Fruit fly (Drosophila melanogaster) whole organism, embryonic: Measurements from ENCODE around the gene Actn.
A peak's percentile ranks its signal among the peaks of the same experiment; 100 is the strongest.

Source experiments
- Antp ChIP-seq: fragments of 200-800 bp; sonication (Bioruptor generic); optimal IDR thresholded peaks from 3 replicates; lab custom pipeline; 2016; ENCODE audit warnings: missing biosample characterization, missing genetic modification characterization
- B-H2 ChIP-seq: fragments of 200-800 bp; sonication (Bioruptor generic); optimal IDR thresholded peaks from 2 replicates; lab custom pipeline; 2018; ENCODE audit warnings: missing biosample characterization, mild to moderate bottlenecking, missing genetic modification characterization
- Blimp-1 ChIP-seq: fragments of 200-800 bp; sonication (Bioruptor generic); optimal IDR thresholded peaks from 3 replicates; lab custom pipeline; 2018; ENCODE audit warnings: missing biosample characterization, missing genetic modification characterization, mild to moderate bottlenecking, moderate library complexity, missing genetic modification reagents
- BtbVII ChIP-seq: fragments of 200-800 bp; sonication (Bioruptor generic); optimal IDR thresholded peaks from 3 replicates; lab custom pipeline; 2017; ENCODE audit warnings: missing biosample characterization, mild to moderate bottlenecking, missing genetic modification characterization
- CG11456 ChIP-seq: fragments of 200-800 bp; sonication (Bioruptor generic); IDR thresholded peaks from 3 replicates; pipeline ENCODE4 v1.3.6; 2022; ENCODE audit warnings: missing biosample characterization, missing genetic modification characterization
- CG11723 ChIP-seq: fragments of 200-800 bp; sonication (Bioruptor generic); optimal IDR thresholded peaks from 2 replicates; lab custom pipeline; 2017; ENCODE audit warnings: missing biosample characterization, mild to moderate bottlenecking, missing genetic modification characterization
- CG12071 ChIP-seq: fragments of 200-800 bp; sonication (Bioruptor generic); optimal IDR thresholded peaks from 3 replicates; lab custom pipeline; 2018; ENCODE audit warnings: missing biosample characterization, mild to moderate bottlenecking, missing genetic modification characterization
- CG1233 ChIP-seq: fragments of 200-800 bp; sonication (Bioruptor generic); optimal IDR thresholded peaks from 4 replicates; lab custom pipeline; 2018; ENCODE audit warnings: missing biosample characterization, mild to moderate bottlenecking, missing genetic modification characterization
- CG13624 ChIP-seq: fragments of 200-800 bp; sonication (Bioruptor generic); optimal IDR thresholded peaks from 2 replicates; lab custom pipeline; 2016; ENCODE audit warnings: missing biosample characterization, missing genetic modification characterization
- CG15696 ChIP-seq: fragments of 200-800 bp; sonication (Bioruptor generic); optimal IDR thresholded peaks from 2 replicates; lab custom pipeline; 2019; ENCODE audit warnings: missing biosample characterization, mild to moderate bottlenecking, missing genetic modification characterization, moderate library complexity
- CG18599 ChIP-seq: fragments of 200-800 bp; sonication (Bioruptor generic); optimal IDR thresholded peaks from 3 replicates; lab custom pipeline; 2017; ENCODE audit warnings: missing biosample characterization, missing genetic modification characterization, mild to moderate bottlenecking, moderate library complexity, missing genetic modification reagents
- CG2202 ChIP-seq: fragments of 200-800 bp; sonication (Bioruptor generic); optimal IDR thresholded peaks from 2 replicates; lab custom pipeline; 2018; ENCODE audit warnings: missing biosample characterization, mild to moderate bottlenecking, missing genetic modification characterization
- CG2712 ChIP-seq: fragments of 200-800 bp; optimal IDR thresholded peaks from 3 replicates; lab custom pipeline; 2019; ENCODE audit warnings: missing biosample characterization, mild to moderate bottlenecking, missing genetic modification characterization, moderate library complexity
- CG3065 ChIP-seq: fragments of 200-800 bp; sonication (Bioruptor generic); optimal IDR thresholded peaks from 2 replicates; lab custom pipeline; 2016; ENCODE audit warnings: missing biosample characterization, missing genetic modification characterization
- CG31441 ChIP-seq: fragments of 200-800 bp; sonication (Bioruptor generic); IDR thresholded peaks from 2 replicates; pipeline ENCODE4 v1.3.6; 2022; ENCODE audit warnings: missing biosample characterization, missing genetic modification characterization
- CG34376 ChIP-seq: fragments of 200-800 bp; sonication (Bioruptor generic); optimal IDR thresholded peaks from 2 replicates; lab custom pipeline; 2018; ENCODE audit warnings: missing biosample characterization, mild to moderate bottlenecking, missing genetic modification characterization
- CG3838 ChIP-seq: fragments of 200-800 bp; sonication (Bioruptor generic); optimal IDR thresholded peaks from 3 replicates; lab custom pipeline; 2016; ENCODE audit warnings: missing biosample characterization, missing genetic modification characterization
- CG4730 ChIP-seq: fragments of 200-800 bp; sonication (Bioruptor generic); IDR thresholded peaks from 2 replicates; pipeline ENCODE4 v1.3.6; 2022; ENCODE audit warnings: missing biosample characterization, missing genetic modification characterization
- CG4854 ChIP-seq: fragments of 200-800 bp; sonication (Bioruptor generic); optimal IDR thresholded peaks from 2 replicates; lab custom pipeline; 2016; ENCODE audit warnings: missing biosample characterization, missing genetic modification characterization, inconsistent platforms
- CG6272 ChIP-seq: fragments of 200-800 bp; sonication (Bioruptor generic); IDR thresholded peaks from 2 replicates; pipeline ENCODE4 v1.3.6; 2022; ENCODE audit warnings: missing biosample characterization, missing genetic modification characterization
- CG7745 ChIP-seq: fragments of 200-800 bp; sonication (Bioruptor generic); optimal IDR thresholded peaks from 2 replicates; lab custom pipeline; 2018; ENCODE audit warnings: missing biosample characterization, mild to moderate bottlenecking, missing genetic modification characterization, moderate library complexity
- Drgx ChIP-seq: fragments of 200-800 bp; sonication (Bioruptor generic); IDR thresholded peaks from 2 replicates; pipeline ENCODE4 v1.3.6; 2022; ENCODE audit warnings: missing biosample characterization, missing genetic modification characterization
- Gsc ChIP-seq: fragments of 200-800 bp; sonication (Bioruptor generic); IDR thresholded peaks from 2 replicates; pipeline ENCODE4 v1.3.6; 2022; ENCODE audit warnings: missing biosample characterization, missing genetic modification characterization
- H2.0 ChIP-seq: fragments of 200-800 bp; sonication (Bioruptor generic); IDR thresholded peaks from 2 replicates; pipeline ENCODE4 v1.3.6; 2022; ENCODE audit warnings: missing biosample characterization, missing genetic modification characterization
- HLH4C ChIP-seq: fragments of 200-800 bp; sonication (Bioruptor generic); IDR thresholded peaks from 3 replicates; pipeline ENCODE4 v1.3.6; 2022; ENCODE audit warnings: missing biosample characterization, missing genetic modification characterization; ENCODE audit not compliant: partially characterized antibody
- Hr3 ChIP-seq: fragments of 200-800 bp; sonication (Bioruptor generic); optimal IDR thresholded peaks from 3 replicates; lab custom pipeline; 2016; ENCODE audit warnings: missing biosample characterization, missing genetic modification characterization
- MESR4 ChIP-seq: fragments of 200-800 bp; sonication (Bioruptor generic); optimal IDR thresholded peaks from 2 replicates; lab custom pipeline; 2018; ENCODE audit warnings: missing biosample characterization, mild to moderate bottlenecking, missing genetic modification characterization, moderate library complexity
- Max ChIP-seq: fragments of 200-800 bp; sonication (Bioruptor generic); optimal IDR thresholded peaks from 2 replicates; lab custom pipeline; 2016; ENCODE audit warnings: missing biosample characterization, mild to moderate bottlenecking, missing genetic modification characterization
- Med ChIP-seq: fragments of 200-800 bp; sonication (Bioruptor generic); peaks from one replicate; lab custom pipeline; 2016; ENCODE audit warnings: missing biosample characterization, missing genetic modification characterization, mild to moderate bottlenecking, inconsistent platforms, moderate library complexity
- Trl ChIP-seq, 3 experiments: fragments of >200 bp in 2 of 3; fragments of 200-800 bp in 1 of 3; sonication (Bioruptor generic) in 1 of 3; optimal IDR thresholded peaks; 2 replicates in 1 of 3; 3 replicates in 2 of 3; lab custom pipeline; 2016 to 2017; ENCODE audit warnings: missing biosample characterization in 1 of 3, missing genetic modification characterization in 1 of 3
- ab ChIP-seq: fragments of 200-800 bp; sonication (Bioruptor generic); optimal IDR thresholded peaks from 2 replicates; lab custom pipeline; 2016; ENCODE audit warnings: missing biosample characterization, missing genetic modification characterization
- ac ChIP-seq: fragments of 200-800 bp; sonication (Bioruptor generic); optimal IDR thresholded peaks from 3 replicates; lab custom pipeline; 2017; ENCODE audit warnings: missing biosample characterization, mild to moderate bottlenecking, missing genetic modification characterization
- ara ChIP-seq: fragments of 200-800 bp; sonication (Bioruptor generic); IDR thresholded peaks from 2 replicates; pipeline ENCODE4 v1.3.6; 2022; ENCODE audit warnings: missing biosample characterization, missing genetic modification characterization
- cad ChIP-seq: fragments of >200 bp; optimal IDR thresholded peaks from 2 replicates; lab custom pipeline; 2017; ENCODE audit warnings: missing biosample characterization, missing genetic modification characterization
- chinmo ChIP-seq: fragments of 200-800 bp; sonication (Bioruptor generic); IDR thresholded peaks from 4 replicates; pipeline ENCODE4 v1.3.6; 2022; ENCODE audit warnings: missing biosample characterization, missing genetic modification characterization; ENCODE audit not compliant: partially characterized antibody
- crol ChIP-seq: fragments of 200-800 bp; sonication (Bioruptor generic); IDR thresholded peaks from 2 replicates; pipeline ENCODE4 v1.3.6; 2022; ENCODE audit warnings: missing biosample characterization, missing genetic modification characterization
- dpn ChIP-seq, 2 experiments: fragments of 200-800 bp; sonication (Bioruptor generic); optimal IDR thresholded peaks; 3 replicates each; lab custom pipeline; 2016; ENCODE audit warnings: missing biosample characterization in 2 of 2, missing genetic modification characterization in 2 of 2
- dysf ChIP-seq: fragments of 200-800 bp; sonication (Bioruptor generic); IDR thresholded peaks from 3 replicates; pipeline ENCODE4 v1.3.6; 2022; ENCODE audit warnings: missing biosample characterization, missing genetic modification characterization
- kah ChIP-seq: fragments of 200-800 bp; sonication (Bioruptor generic); optimal IDR thresholded peaks from 2 replicates; lab custom pipeline; 2018; ENCODE audit warnings: missing biosample characterization, mild to moderate bottlenecking, missing genetic modification characterization
- lab ChIP-seq: fragments of 200-800 bp; sonication (Bioruptor generic); optimal IDR thresholded peaks from 3 replicates; lab custom pipeline; 2017; ENCODE audit warnings: missing biosample characterization, missing genetic modification characterization, mild to moderate bottlenecking, moderate library complexity, missing genetic modification reagents
- nom ChIP-seq: fragments of 200-800 bp; sonication (Bioruptor generic); optimal IDR thresholded peaks from 2 replicates; lab custom pipeline; 2017; ENCODE audit warnings: missing biosample characterization, missing genetic modification characterization, mild to moderate bottlenecking, moderate library complexity, missing genetic modification reagents
- org-1 ChIP-seq: fragments of 200-800 bp; sonication (Bioruptor generic); optimal IDR thresholded peaks from 2 replicates; lab custom pipeline; 2017; ENCODE audit warnings: missing biosample characterization, missing genetic modification characterization
- otp ChIP-seq: fragments of 200-800 bp; sonication (Bioruptor generic); IDR thresholded peaks from 3 replicates; pipeline ENCODE4, ENCODE4 v1.3.6; 2022; ENCODE audit warnings: missing biosample characterization, missing genetic modification characterization
- p53 ChIP-seq: fragments of 200-800 bp; sonication (Bioruptor generic); optimal IDR thresholded peaks from 2 replicates; lab custom pipeline; 2016; ENCODE audit warnings: missing biosample characterization, missing genetic modification characterization
- ro ChIP-seq: fragments of 200-800 bp; sonication (Bioruptor generic); IDR thresholded peaks from 2 replicates; pipeline ENCODE4 v1.3.6; 2022; ENCODE audit warnings: missing biosample characterization, missing genetic modification characterization
- salm ChIP-seq: fragments of 200-800 bp; sonication (Bioruptor generic); optimal IDR thresholded peaks from 2 replicates; lab custom pipeline; 2018; ENCODE audit warnings: missing biosample characterization, mild to moderate bottlenecking, missing genetic modification characterization
- slp2 ChIP-seq: fragments of 200-800 bp; sonication (Bioruptor generic); optimal IDR thresholded peaks from 2 replicates; lab custom pipeline; 2016; ENCODE audit warnings: missing biosample characterization, missing genetic modification characterization
- sob ChIP-seq: fragments of 200-800 bp; sonication (Bioruptor generic); IDR thresholded peaks from 2 replicates; pipeline ENCODE4 v1.3.6; 2022; ENCODE audit warnings: missing biosample characterization, missing genetic modification characterization
- vfl ChIP-seq: fragments of 200-800 bp; sonication (Bioruptor generic); optimal IDR thresholded peaks from 2 replicates; lab custom pipeline; 2016; ENCODE audit warnings: missing biosample characterization, missing genetic modification characterization
- wor ChIP-seq: fragments of 200-800 bp; sonication (Bioruptor generic); IDR thresholded peaks from 2 replicates; pipeline ENCODE4 v1.3.6; 2022; ENCODE audit warnings: missing biosample characterization, missing genetic modification characterization
- zfh2 ChIP-seq: fragments of 200-800 bp; sonication (Bioruptor generic); optimal IDR thresholded peaks from 2 replicates; lab custom pipeline; 2016; ENCODE audit warnings: missing biosample characterization, missing genetic modification characterization

Gene Actn

DNA sequence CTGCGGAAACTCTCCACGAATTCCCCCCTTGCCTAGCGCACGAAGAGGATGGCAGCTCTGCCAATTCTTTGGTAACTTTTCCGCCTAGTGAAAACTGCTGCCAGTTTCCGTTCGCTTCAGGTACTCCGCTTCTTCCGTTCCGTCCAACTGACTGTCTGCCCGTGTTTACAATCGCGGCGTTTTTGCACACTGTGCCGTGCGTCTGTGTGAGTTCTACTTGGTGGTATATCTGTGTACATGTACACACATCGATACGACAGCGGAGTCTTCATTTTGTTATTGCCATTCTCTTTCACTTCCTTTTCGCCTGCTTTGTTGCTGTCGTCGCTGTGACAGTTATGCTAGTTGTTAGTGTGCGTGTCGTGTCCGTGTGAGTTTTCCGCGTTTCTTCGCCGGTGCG lies 29.3 kb downstream of the Actn start (continued):
- TF ChIP-seq wor = no peak
- 0 out of 2 replicates have a peak, but pooled peaks have one; percentile 33 for TF ChIP-seq sob
- no peak for TF ChIP-seq ab (GFP tag; lab: Kevin White, UChicago)
- TF ChIP-seq H2.0 (GFP tag; lab: Robert Waterston, UW) = no peak
- no peak for TF ChIP-seq CG11723 (GFP tag; lab: Kevin White, UChicago)
- peak; percentile 25 for TF ChIP-seq CG34376
- no peak for TF ChIP-seq B-H2 (GFP tag; lab: Kevin White, UChicago)
- TF ChIP-seq p53 (GFP tag; lab: Kevin White, UChicago) = no peak
- TF ChIP-seq BtbVII (GFP tag; lab: Kevin White, UChicago) = no peak
- TF ChIP-seq CG15696 (tag; lab: Kevin White, UChicago) = no peak
- no peak for TF ChIP-seq kah
- peak; percentile 64 for TF ChIP-seq CG18599 (GFP tag; lab: Kevin White, UChicago)
- TF ChIP-seq CG3838 (GFP tag; lab: Kevin White, UChicago) = no peak
- TF ChIP-seq CG4854 (GFP tag; lab: Kevin White, UChicago) = no peak
- TF ChIP-seq CG4730 = no peak
- peak; percentile 13 for TF ChIP-seq CG1233 (GFP tag; lab: Kevin White, UChicago)
- TF ChIP-seq CG2712 (tag; lab: Kevin White, UChicago) = no peak
- no peak for TF ChIP-seq CG13624 (GFP tag; lab: Kevin White, UChicago)
- TF ChIP-seq Drgx (GFP tag; lab: Robert Waterston, UW) = peak; percentile 54; the same call in 1 of the 2 replicates
- no peak for TF ChIP-seq ro (GFP tag; lab: Robert Waterston, UW)
- 0 out of 4 replicates have a peak, but pooled peaks have one; percentile 19 for TF ChIP-seq chinmo (GFP tag; lab: Robert Waterston, UW)
- TF ChIP-seq crol (GFP tag; lab: Robert Waterston, UW) = peak; percentile 40; the same call in 1 of the 2 replicates
- no peak for TF ChIP-seq zfh2 (GFP tag; lab: Kevin White, UChicago)
- TF ChIP-seq dpn (GFP tag; optimal IDR thresholded peaks at IDR 0.05; lab: Kevin White, UChicago) = peak in 1 of 2 experiments; percentile 37
- TF ChIP-seq CG31441 (GFP tag; lab: Robert Waterston, UW) = no peak
- TF ChIP-seq otp (GFP tag; lab: Robert Waterston, UW) = no peak
- no peak for TF ChIP-seq vfl (GFP tag; lab: Kevin White, UChicago)
- peak; percentile 60 for TF ChIP-seq nom (GFP tag; lab: Kevin White, UChicago)
- no peak for TF ChIP-seq ac (GFP tag; lab: Kevin White, UChicago)
- peak; percentile 88 for TF ChIP-seq Med (GFP tag; lab: Kevin White, UChicago)
- TF ChIP-seq Blimp-1 (GFP tag; lab: Kevin White, UChicago) = no peak
- 0 out of 2 replicates have a peak, but pooled peaks have one; percentile 29 for TF ChIP-seq ara (GFP tag; lab: Robert Waterston, UW)
- no peak for TF ChIP-seq Gsc (GFP tag; lab: Robert Waterston, UW)
- no peak for TF ChIP-seq Antp (GFP tag; lab: Kevin White, UChicago)
- TF ChIP-seq org-1 (GFP tag; lab: Kevin White, UChicago) = no peak
- no peak for TF ChIP-seq salm (tag; lab: Kevin White, UChicago)
- TF ChIP-seq Max (GFP tag; lab: Kevin White, UChicago) = peak; percentile 3
- TF ChIP-seq CG7745 (tag; lab: Kevin White, UChicago) = no peak
- TF ChIP-seq Trl (optimal IDR thresholded peaks at IDR 0.05; lab: Kevin White, UChicago) = no peak
- no peak for TF ChIP-seq Trl (GFP tag; optimal IDR thresholded peaks at IDR 0.05; lab: Kevin White, UChicago)
- TF ChIP-seq dysf = peak; percentile 28; the same call in 2 of the 3 replicates
- no peak for TF ChIP-seq HLH4C (GFP tag; lab: Robert Waterston, UW)
- no peak for TF ChIP-seq lab (GFP tag; lab: Kevin White, UChicago)
- no peak for TF ChIP-seq CG3065 (GFP tag; lab: Kevin White, UChicago)
- TF ChIP-seq CG6272 = no peak
- no peak for TF ChIP-seq slp2 (GFP tag; lab: Kevin White, UChicago)
- TF ChIP-seq CG12071 (GFP tag; lab: Kevin White, UChicago) = no peak
- no peak for TF ChIP-seq CG2202
- TF ChIP-seq MESR4 (GFP tag; lab: Kevin White, UChicago) = no peak
- 0 out of 3 replicates have a peak, but pooled peaks have one; percentile 33 for TF ChIP-seq CG11456 (GFP tag; lab: Robert Waterston, UW)
- no peak for TF ChIP-seq Hr3
- TF ChIP-seq cad (GFP tag; lab: Kevin White, UChicago) = no peak
